Worm (Caenorhabditis elegans) whole organism, late embryonic: ENCODE results near the gene K07F5.6.

Experiments
- C08G9.2 ChIP-seq: sonication (generic microtip); optimal IDR thresholded peaks from 2 replicates; lab custom pipeline; 2016; ENCODE audit warnings: mild to moderate bottlenecking, missing genetic modification characterization, moderate library complexity, missing compliant biosample characterization
- F13H6.1 ChIP-seq: sonication (generic microtip); optimal IDR thresholded peaks from 2 replicates; lab custom pipeline; 2016; ENCODE audit warnings: missing genetic modification characterization, missing compliant biosample characterization
- Y22D7AL.16 ChIP-seq: sonication (generic microtip); optimal IDR thresholded peaks from 2 replicates; lab custom pipeline; 2016; ENCODE audit warnings: missing genetic modification characterization, missing compliant biosample characterization
- ahr-1 ChIP-seq: sonication (generic microtip); optimal IDR thresholded peaks from 2 replicates; lab custom pipeline; 2016; ENCODE audit warnings: missing genetic modification characterization, missing compliant biosample characterization
- ama-1 ChIP-seq: fragments of 150-350 bp; optimal IDR thresholded peaks from 2 replicates; lab custom pipeline; 2014
- ceh-14 ChIP-seq: sonication (generic microtip); optimal IDR thresholded peaks from 2 replicates; lab custom pipeline; 2016; ENCODE audit warnings: missing genotype, missing genetic modification characterization, missing compliant biosample characterization
- ceh-19 ChIP-seq: fragments of 200-800 bp; sonication (Bioruptor generic); optimal IDR thresholded peaks from 2 replicates; lab custom pipeline; 2018; ENCODE audit warnings: mild to moderate bottlenecking, missing genetic modification characterization, missing compliant biosample characterization
- ceh-45 ChIP-seq: fragments of 200-800 bp; sonication (Bioruptor generic); IDR thresholded peaks from 2 replicates; pipeline ENCODE4 v1.3.6; 2022; ENCODE audit warnings: missing genetic modification reagents, missing genetic modification characterization, missing compliant biosample characterization
- ceh-48 ChIP-seq: sonication (generic microtip); optimal IDR thresholded peaks from 2 replicates; lab custom pipeline; 2016; ENCODE audit warnings: missing genetic modification characterization, inconsistent platforms, missing compliant biosample characterization
- ceh-9 ChIP-seq: sonication (generic microtip); optimal IDR thresholded peaks from 2 replicates; lab custom pipeline; 2016; ENCODE audit warnings: mild to moderate bottlenecking, missing genetic modification characterization, inconsistent platforms, missing compliant biosample characterization
- che-1 ChIP-seq: sonication (generic microtip); optimal IDR thresholded peaks from 2 replicates; lab custom pipeline; 2016; ENCODE audit warnings: mild to moderate bottlenecking, missing genetic modification characterization, missing compliant biosample characterization
- elt-2 ChIP-seq: sonication (generic microtip); optimal IDR thresholded peaks from 2 replicates; lab custom pipeline; 2016; ENCODE audit warnings: missing genetic modification reagents, missing genetic modification characterization, missing compliant biosample characterization
- elt-4 ChIP-seq: sonication (generic microtip); optimal IDR thresholded peaks from 2 replicates; lab custom pipeline; 2016; ENCODE audit warnings: missing genetic modification characterization, missing compliant biosample characterization
- ets-4 ChIP-seq: sonication (generic microtip); optimal IDR thresholded peaks from 2 replicates; lab custom pipeline; 2016; ENCODE audit warnings: missing genetic modification characterization, missing compliant biosample characterization
- fax-1 ChIP-seq: sonication (generic microtip); optimal IDR thresholded peaks from 2 replicates; lab custom pipeline; 2016; ENCODE audit warnings: missing genotype, missing genetic modification characterization, missing compliant biosample characterization
- fkh-10 ChIP-seq: fragments of 150-350 bp; optimal IDR thresholded peaks from 2 replicates; lab custom pipeline; 2014; ENCODE audit warnings: missing biosample characterization, missing genetic modification reagents, missing genetic modification characterization
- hlh-13 ChIP-seq: fragments of 200-800 bp; sonication (Bioruptor generic); optimal IDR thresholded peaks from 2 replicates; lab custom pipeline; 2018; ENCODE audit warnings: mild to moderate bottlenecking, missing genetic modification characterization, missing compliant biosample characterization
- hlh-15 ChIP-seq: sonication (generic microtip); optimal IDR thresholded peaks from 2 replicates; lab custom pipeline; 2016; ENCODE audit warnings: missing genetic modification characterization, missing compliant biosample characterization
- lim-6 ChIP-seq: sonication (generic microtip); optimal IDR thresholded peaks from 2 replicates; lab custom pipeline; 2016; ENCODE audit warnings: missing genetic modification characterization, missing compliant biosample characterization
- nhr-11 ChIP-seq: fragments of 150-350 bp; optimal IDR thresholded peaks from 2 replicates; lab custom pipeline; 2014; ENCODE audit warnings: missing biosample characterization, missing genetic modification characterization
- nhr-232 ChIP-seq: sonication (generic microtip); optimal IDR thresholded peaks from 2 replicates; lab custom pipeline; 2016; ENCODE audit warnings: missing genetic modification characterization, missing compliant biosample characterization
- pag-3 ChIP-seq: sonication (generic microtip); optimal IDR thresholded peaks from 2 replicates; lab custom pipeline; 2016; ENCODE audit warnings: missing compliant biosample characterization, missing genetic modification characterization, borderline replicate concordance
- pat-9 ChIP-seq: fragments of 200-800 bp; sonication (Bioruptor generic); optimal IDR thresholded peaks from 2 replicates; lab custom pipeline; 2018; ENCODE audit warnings: mild to moderate bottlenecking, missing genetic modification characterization, moderate library complexity, missing compliant biosample characterization
- pha-2 ChIP-seq: sonication (generic microtip); optimal IDR thresholded peaks from 2 replicates; lab custom pipeline; 2017; ENCODE audit warnings: mild to moderate bottlenecking, missing genetic modification characterization, missing compliant biosample characterization
- pha-4 ChIP-seq: fragments of 150-350 bp; optimal IDR thresholded peaks from 2 replicates; lab custom pipeline; 2018; ENCODE audit warnings: missing biosample characterization, missing genetic modification reagents, missing genetic modification characterization
- pros-1 ChIP-seq: fragments of 150-350 bp; optimal IDR thresholded peaks from 2 replicates; lab custom pipeline; 2014; ENCODE audit warnings: missing biosample characterization, missing genetic modification reagents, missing genetic modification characterization
- ref-2 ChIP-seq: sonication (generic microtip); optimal IDR thresholded peaks from 2 replicates; lab custom pipeline; 2016; ENCODE audit warnings: missing genetic modification characterization, missing compliant biosample characterization
- rnt-1 ChIP-seq: sonication (generic microtip); optimal IDR thresholded peaks from 2 replicates; lab custom pipeline; 2016; ENCODE audit warnings: missing genetic modification characterization, missing compliant biosample characterization
- sox-2 ChIP-seq: fragments of 200-800 bp; sonication (Bioruptor generic); IDR thresholded peaks from 2 replicates; pipeline ENCODE4 v1.3.6; 2022; ENCODE audit warnings: missing genetic modification reagents, missing genetic modification characterization, missing compliant biosample characterization
- sox-4 ChIP-seq: sonication (generic microtip); optimal IDR thresholded peaks from 2 replicates; lab custom pipeline; 2017; ENCODE audit warnings: mild to moderate bottlenecking, missing genetic modification characterization, inconsistent platforms, missing compliant biosample characterization
- tbx-2 ChIP-seq: sonication (generic microtip); optimal IDR thresholded peaks from 2 replicates; lab custom pipeline; 2016; ENCODE audit warnings: missing genetic modification characterization, missing compliant biosample characterization
- tbx-7 ChIP-seq: sonication (generic microtip); optimal IDR thresholded peaks from 2 replicates; lab custom pipeline; 2016; ENCODE audit warnings: missing genotype, missing genetic modification characterization, missing compliant biosample characterization
- unc-3 ChIP-seq, 2 experiments: fragments of 200-800 bp in 1 of 2; sonication (Bioruptor generic) in 1 of 2; sonication (generic microtip) in 1 of 2; conservative IDR thresholded peaks in 1 of 2; optimal IDR thresholded peaks in 1 of 2; 2 replicates each; pipeline versions ENCODE4 v1.3.6 to Lab custom; 2016 to 2022; ENCODE audit warnings: missing compliant biosample characterization in 2 of 2, missing genetic modification characterization in 2 of 2, missing genetic modification reagents in 1 of 2
- unc-55 ChIP-seq: sonication (generic microtip); optimal IDR thresholded peaks from 2 replicates; lab custom pipeline; 2017; ENCODE audit warnings: missing biosample characterization, missing genetic modification reagents, missing genetic modification characterization
- unc-86 ChIP-seq: sonication (generic microtip); optimal IDR thresholded peaks from 2 replicates; lab custom pipeline; 2016; ENCODE audit warnings: missing genetic modification characterization, missing compliant biosample characterization
- zip-5 ChIP-seq: sonication (generic microtip); optimal IDR thresholded peaks from 2 replicates; lab custom pipeline; 2016; ENCODE audit warnings: missing genetic modification characterization, missing compliant biosample characterization
- ztf-16 ChIP-seq: sonication (generic microtip); optimal IDR thresholded peaks from 2 replicates; lab custom pipeline; 2017; ENCODE audit warnings: missing genetic modification characterization, missing compliant biosample characterization

K07F5.6 gene

DNA sequence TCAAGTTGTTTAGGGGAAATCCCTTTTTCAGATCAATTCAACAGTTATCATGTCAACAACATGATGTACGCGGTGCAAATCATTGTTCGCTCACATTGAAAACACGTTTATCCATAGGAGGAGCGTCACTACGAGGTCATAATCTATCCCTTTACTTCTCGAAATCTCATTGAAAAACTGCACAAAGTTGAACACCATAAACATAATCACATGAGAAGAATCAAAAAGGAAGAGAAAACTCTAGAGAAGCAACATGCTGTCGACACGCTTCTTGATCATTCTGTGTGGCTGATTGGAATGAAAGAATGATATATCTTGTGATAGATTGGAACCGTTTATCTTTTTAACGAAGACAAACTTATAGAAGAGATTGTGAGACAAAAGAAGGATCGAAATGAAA is 21.4 kb upstream of the K07F5.6 start:
- TF ChIP-seq pros-1 (no peak), C08G9.2 (no peak), tbx-2 (tag; lab: Kevin White, UChicago) (no peak), zip-5 (no peak), pag-3 (tag; lab: Kevin White, UChicago) (no peak), Y22D7AL.16 (tag; lab: Kevin White, UChicago) (no peak), hlh-15 (no peak), hlh-13 (GFP tag; lab: Kevin White, UChicago) (no peak), pha-2 (no peak), nhr-11 (tag; lab: Kevin White, UChicago) (no peak), pha-4 (tag; lab: Kevin White, UChicago) (no peak), tbx-7 (tag; lab: Kevin White, UChicago) (no peak), rnt-1 (tag; lab: Kevin White, UChicago) (no peak), ztf-16 (tag; lab: Kevin White, UChicago) (no peak), ref-2 (no peak), ama-1 (lab: Kevin White, UChicago) (no peak), ceh-48 (tag; lab: Kevin White, UChicago) (no peak)
- TF ChIP-seq, all 69 proteins: peak for 0

DNA sequence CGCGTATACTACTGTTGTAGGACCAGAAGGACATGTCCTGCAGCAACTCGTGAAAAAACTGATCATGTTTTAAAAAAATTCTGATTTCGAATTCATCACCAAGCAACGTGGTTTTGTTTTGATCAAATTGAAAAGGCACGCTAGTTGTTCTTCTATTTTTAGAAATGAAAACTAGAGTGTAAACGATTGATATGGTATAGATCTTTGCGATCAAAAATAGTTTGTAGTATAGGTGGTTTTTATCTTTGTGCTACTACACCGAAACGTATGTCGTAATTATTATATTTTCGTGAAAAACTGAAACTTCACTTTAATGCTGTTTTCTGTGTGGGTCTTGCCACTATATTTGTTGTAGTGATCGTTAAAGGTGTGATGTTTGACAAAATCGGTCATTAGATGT is 20.4 kb upstream of the K07F5.6 start:
- TF ChIP-seq unc-86 (tag; lab: Kevin White, UChicago) (no peak), ceh-48 (tag; lab: Kevin White, UChicago) (no peak), pha-4 (tag; lab: Kevin White, UChicago) (no peak), C08G9.2 (no peak), ets-4 (no peak), F13H6.1 (no peak), ceh-9 (tag; lab: Kevin White, UChicago) (no peak), rnt-1 (tag; lab: Kevin White, UChicago) (no peak), hlh-15 (no peak), fax-1 (tag; lab: Kevin White, UChicago) (no peak), elt-4 (tag; lab: Kevin White, UChicago) (no peak), lim-6 (tag; lab: Kevin White, UChicago) (no peak), hlh-13 (GFP tag; lab: Kevin White, UChicago) (no peak), nhr-11 (tag; lab: Kevin White, UChicago) (no peak)

DNA sequence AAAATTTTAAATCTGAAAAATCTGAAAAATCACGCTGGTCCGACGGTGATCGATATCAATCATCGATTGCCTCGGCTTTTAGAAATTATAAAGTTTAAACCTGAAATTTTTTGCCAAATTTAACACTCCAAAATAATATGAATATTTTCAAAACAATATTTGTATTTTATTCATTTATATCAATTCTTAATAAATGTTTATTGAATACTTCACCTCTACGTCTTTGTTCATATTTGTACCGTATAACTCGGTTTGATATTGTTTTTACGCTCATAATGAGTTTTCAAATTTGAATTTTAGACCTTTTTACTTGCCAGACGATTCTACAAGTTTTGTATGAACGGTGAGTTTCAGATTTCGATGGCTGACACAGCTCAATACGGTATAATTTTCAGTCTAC is 18.3 kb upstream of the K07F5.6 start, which contains the start of the genes K07F5.15 and K07F5.22:
TSS of gene K07F5.15 (plus strand) at position 301 of the 400 bp plus-strand sequence.
TSS of gene K07F5.22 (plus strand) at position 301 of the 400 bp plus-strand sequence.
- no peak for TF ChIP-seq ahr-1 (tag; lab: Kevin White, UChicago)
- TF ChIP-seq ceh-19, result no peak
- TF ChIP-seq unc-3 (GFP tag; conservative IDR thresholded peaks at IDR 0.05; lab: Robert Waterston, UW), result no peak
- TF ChIP-seq unc-3 (tag; optimal IDR thresholded peaks at IDR 0.05; lab: Kevin White, UChicago), result no peak
- no peak for TF ChIP-seq rnt-1 (tag; lab: Kevin White, UChicago)
- TF ChIP-seq pha-4 (tag; lab: Kevin White, UChicago), result no peak
- TF ChIP-seq nhr-232 (tag; lab: Kevin White, UChicago), result no peak
- TF ChIP-seq pat-9, result no peak
- TF ChIP-seq ceh-48 (tag; lab: Kevin White, UChicago), result no peak
- TF ChIP-seq sox-4 (tag; lab: Kevin White, UChicago), result no peak
- TF ChIP-seq ets-4, result no peak
- TF ChIP-seq hlh-15, result no peak
- no peak for TF ChIP-seq unc-55 (GFP tag; lab: Kevin White, UChicago)
- no peak for TF ChIP-seq che-1 (tag; lab: Kevin White, UChicago)
- TF ChIP-seq ceh-14 (tag; lab: Kevin White, UChicago), result no peak
- TF ChIP-seq sox-2 (GFP tag; lab: Robert Waterston, UW), result no peak
- TF ChIP-seq nhr-11 (tag; lab: Kevin White, UChicago), result no peak
- TF ChIP-seq fkh-10 (GFP tag; lab: Kevin White, UChicago), result no peak
- no peak for TF ChIP-seq ceh-9 (tag; lab: Kevin White, UChicago)
- no peak for TF ChIP-seq elt-2 (tag; lab: Kevin White, UChicago)
- no peak for TF ChIP-seq ceh-45 (GFP tag; lab: Robert Waterston, UW)
- TF ChIP-seq, all 69 proteins: peak for 0
